Worm (Caenorhabditis elegans) whole organism, young adult: ENCODE results near the gene ubxn-4.
A peak's percentile ranks its signal among the peaks of the same experiment; 100 is the strongest.

ENCODE experiments used
- B0019.2 ChIP-seq: fragments of 200-800 bp; sonication (Bioruptor generic); conservative IDR thresholded peaks from 2 replicates; pipeline ENCODE4 v1.3.6; 2022; ENCODE audit warnings: missing genetic modification reagents, missing genetic modification characterization, missing compliant biosample characterization
- B0261.1 ChIP-seq: sonication (generic microtip); optimal IDR thresholded peaks from 2 replicates; lab custom pipeline; 2016; ENCODE audit warnings: mild to moderate bottlenecking, missing genetic modification characterization, moderate library complexity, missing compliant biosample characterization
- C17E4.6 ChIP-seq: fragments of 200-800 bp; sonication (Bioruptor generic); IDR thresholded peaks from 2 replicates; pipeline ENCODE4 v1.3.6; 2022; ENCODE audit warnings: missing genetic modification reagents, missing genetic modification characterization, missing compliant biosample characterization
- F37B4.10 ChIP-seq: fragments of 200-800 bp; sonication (Bioruptor generic); IDR thresholded peaks from 2 replicates; pipeline ENCODE4 v1.3.6; 2022; ENCODE audit warnings: missing genetic modification characterization, missing compliant biosample characterization
- F39B2.1 ChIP-seq: fragments of 200-800 bp; sonication (Bioruptor generic); IDR thresholded peaks from 2 replicates; pipeline ENCODE4 v1.3.6; 2022; ENCODE audit warnings: missing genetic modification reagents, missing genetic modification characterization, missing compliant biosample characterization
- F52B5.7 ChIP-seq: sonication (generic microtip); optimal IDR thresholded peaks from 2 replicates; lab custom pipeline; 2016; ENCODE audit warnings: mild to moderate bottlenecking, missing genetic modification characterization, missing compliant biosample characterization
- F55B11.4 ChIP-seq: sonication (generic microtip); optimal IDR thresholded peaks from 2 replicates; lab custom pipeline; 2016; ENCODE audit warnings: missing compliant biosample characterization, missing genetic modification characterization, borderline replicate concordance; ENCODE audit not compliant: insufficient read depth
- T26A5.8 ChIP-seq: sonication (generic microtip); optimal IDR thresholded peaks from 2 replicates; lab custom pipeline; 2016; ENCODE audit warnings: missing genetic modification characterization, missing compliant biosample characterization
- Y53F4B.3 ChIP-seq: fragments of 200-800 bp; sonication (Bioruptor generic); IDR thresholded peaks from 2 replicates; pipeline ENCODE4 v1.3.6; 2022; ENCODE audit warnings: missing genetic modification reagents, missing genetic modification characterization, missing compliant biosample characterization
- Y53G8AR.9 ChIP-seq: fragments of 200-800 bp; sonication (Bioruptor generic); conservative IDR thresholded peaks from 2 replicates; pipeline ENCODE4 v1.3.6; 2022; ENCODE audit warnings: missing genetic modification reagents, missing genetic modification characterization, missing compliant biosample characterization
- Y56A3A.18 ChIP-seq: fragments of 200-800 bp; sonication (Bioruptor generic); IDR thresholded peaks from 2 replicates; pipeline ENCODE4 v1.3.6; 2022; ENCODE audit warnings: missing genetic modification reagents, missing genetic modification characterization, missing compliant biosample characterization
- Y95B8A.8 ChIP-seq: fragments of 200-800 bp; sonication (Bioruptor generic); IDR thresholded peaks from 2 replicates; pipeline ENCODE4 v1.3.6; 2022; ENCODE audit warnings: missing genetic modification reagents, missing genetic modification characterization, missing compliant biosample characterization
- ZK185.1 ChIP-seq: sonication (generic microtip); optimal IDR thresholded peaks from 2 replicates; lab custom pipeline; 2016; ENCODE audit warnings: mild to moderate bottlenecking, missing genetic modification characterization, missing compliant biosample characterization; ENCODE audit not compliant: poor library complexity, severe bottlenecking
- cebp-1 ChIP-seq, 2 experiments: fragments of 200-800 bp in 1 of 2; sonication (Bioruptor generic) in 1 of 2; sonication (generic microtip) in 1 of 2; IDR thresholded peaks in 1 of 2; optimal IDR thresholded peaks in 1 of 2; 2 replicates each; pipeline versions ENCODE4 v1.3.6 to Lab custom; 2017 to 2022; ENCODE audit warnings: missing compliant biosample characterization in 2 of 2, missing genetic modification characterization in 2 of 2, mild to moderate bottlenecking in 1 of 2, missing genetic modification reagents in 1 of 2, moderate library complexity in 1 of 2
- cebp-2 ChIP-seq: fragments of 200-800 bp; sonication (Bioruptor generic); IDR thresholded peaks from 2 replicates; pipeline ENCODE4 v1.3.6; 2022; ENCODE audit warnings: missing genetic modification characterization, missing compliant biosample characterization
- ceh-27 ChIP-seq: fragments of 200-800 bp; sonication (Bioruptor generic); optimal IDR thresholded peaks from 2 replicates; lab custom pipeline; 2018; ENCODE audit warnings: mild to moderate bottlenecking, missing genetic modification characterization, moderate library complexity, missing compliant biosample characterization
- ceh-58 ChIP-seq: fragments of 200-800 bp; sonication (Bioruptor generic); IDR thresholded peaks from 2 replicates; pipeline ENCODE4 v1.3.6; 2022; ENCODE audit warnings: missing genetic modification characterization, missing compliant biosample characterization
- ceh-79 ChIP-seq: sonication (generic microtip); optimal IDR thresholded peaks from 2 replicates; lab custom pipeline; 2017; ENCODE audit warnings: mild to moderate bottlenecking, missing genetic modification characterization, missing compliant biosample characterization
- ceh-91 ChIP-seq: fragments of 200-800 bp; sonication (Bioruptor generic); IDR thresholded peaks from 2 replicates; pipeline ENCODE4 v1.3.6; 2022; ENCODE audit warnings: missing genetic modification reagents, missing genetic modification characterization, missing compliant biosample characterization
- dpff-1 ChIP-seq: sonication (generic microtip); optimal IDR thresholded peaks from 2 replicates; lab custom pipeline; 2017; ENCODE audit warnings: mild to moderate bottlenecking, missing genetic modification characterization, missing compliant biosample characterization
- efl-1 ChIP-seq: fragments of 150-350 bp; optimal IDR thresholded peaks from 2 replicates; lab custom pipeline; 2014; ENCODE audit warnings: missing biosample characterization, missing genetic modification reagents, missing genetic modification characterization
- egl-18 ChIP-seq: fragments of 200-800 bp; sonication (Bioruptor generic); IDR thresholded peaks from 2 replicates; pipeline ENCODE4 v1.3.6; 2022; ENCODE audit warnings: missing genetic modification reagents, missing genetic modification characterization, missing compliant biosample characterization
- egrh-3 ChIP-seq: fragments of 200-800 bp; sonication (Bioruptor generic); IDR thresholded peaks from 2 replicates; pipeline ENCODE4 v1.3.6; 2022; ENCODE audit warnings: missing genetic modification reagents, missing genetic modification characterization, missing compliant biosample characterization
- ekl-4 ChIP-seq: fragments of 200-800 bp; sonication (Bioruptor generic); IDR thresholded peaks from 2 replicates; pipeline ENCODE4 v1.3.6; 2022; ENCODE audit warnings: missing genetic modification reagents, missing genetic modification characterization, missing compliant biosample characterization
- hlh-12 ChIP-seq: sonication (generic microtip); optimal IDR thresholded peaks from 2 replicates; lab custom pipeline; 2016; ENCODE audit warnings: missing genetic modification characterization, missing compliant biosample characterization
- hmg-20 ChIP-seq: fragments of 200-800 bp; sonication (Bioruptor generic); IDR thresholded peaks from 2 replicates; pipeline ENCODE4 v1.3.6; 2022; ENCODE audit warnings: missing genetic modification reagents, missing genetic modification characterization, missing compliant biosample characterization
- hsf-1 ChIP-seq: fragments of 200-800 bp; sonication (Bioruptor generic); IDR thresholded peaks from 2 replicates; pipeline ENCODE4 v1.3.6; 2022; ENCODE audit warnings: missing genetic modification reagents, missing genetic modification characterization, missing compliant biosample characterization
- let-607 ChIP-seq, 2 experiments: fragments of 200-800 bp in 1 of 2; sonication (Bioruptor generic) in 1 of 2; sonication (generic microtip) in 1 of 2; optimal IDR thresholded peaks; 2 replicates each; lab custom pipeline; 2016 to 2018; ENCODE audit warnings: mild to moderate bottlenecking in 2 of 2, missing compliant biosample characterization in 2 of 2, missing genetic modification characterization in 2 of 2, moderate library complexity in 2 of 2, missing genotype in 1 of 2
- lin-40 ChIP-seq: sonication (generic microtip); optimal IDR thresholded peaks from 2 replicates; lab custom pipeline; 2016; ENCODE audit warnings: missing genetic modification characterization, mild to moderate bottlenecking, missing compliant biosample characterization, missing genotype, missing genetic modification reagents
- lir-1 ChIP-seq: fragments of 200-800 bp; sonication (Bioruptor generic); conservative IDR thresholded peaks from 2 replicates; pipeline ENCODE4 v1.3.6; 2022; ENCODE audit warnings: missing genetic modification reagents, missing genetic modification characterization, missing compliant biosample characterization
- madf-6 ChIP-seq: fragments of 200-800 bp; sonication (Bioruptor generic); IDR thresholded peaks from 2 replicates; pipeline ENCODE4 v1.3.6; 2022; ENCODE audit warnings: missing genetic modification reagents, missing genetic modification characterization, missing compliant biosample characterization
- nfyb-1 ChIP-seq: fragments of 200-800 bp; sonication (Bioruptor generic); IDR thresholded peaks from 2 replicates; pipeline ENCODE4 v1.3.6; 2022; ENCODE audit warnings: missing genetic modification reagents, missing genetic modification characterization, missing compliant biosample characterization
- snpc-1.1 ChIP-seq: sonication (generic microtip); optimal IDR thresholded peaks from 2 replicates; lab custom pipeline; 2017; ENCODE audit warnings: missing genetic modification characterization, mild to moderate bottlenecking, missing compliant biosample characterization, antibody characterized with exemption, moderate library complexity, missing genotype, missing genetic modification reagents; ENCODE audit not compliant: insufficient read depth
- snpc-1.3 ChIP-seq: sonication (generic microtip); optimal IDR thresholded peaks from 2 replicates; lab custom pipeline; 2017; ENCODE audit warnings: missing genetic modification characterization, mild to moderate bottlenecking, missing compliant biosample characterization, antibody characterized with exemption, moderate library complexity, missing genotype, missing genetic modification reagents; ENCODE audit not compliant: insufficient read depth
- somi-1 ChIP-seq: fragments of 200-800 bp; sonication (Bioruptor generic); optimal IDR thresholded peaks from 2 replicates; lab custom pipeline; 2018; ENCODE audit warnings: mild to moderate bottlenecking, missing genetic modification characterization, missing compliant biosample characterization
- tlf-1 ChIP-seq: fragments of 200-800 bp; sonication (Bioruptor generic); optimal IDR thresholded peaks from 2 replicates; lab custom pipeline; 2018; ENCODE audit warnings: mild to moderate bottlenecking, missing genetic modification characterization, missing compliant biosample characterization
- unc-130 ChIP-seq: sonication (generic microtip); optimal IDR thresholded peaks from 2 replicates; lab custom pipeline; 2016; ENCODE audit warnings: missing genetic modification reagents, missing genetic modification characterization, missing compliant biosample characterization
- zfh-2 ChIP-seq: fragments of 200-800 bp; sonication (Bioruptor generic); conservative IDR thresholded peaks from 2 replicates; pipeline ENCODE4 v1.3.6; 2022; ENCODE audit warnings: missing genetic modification reagents, missing genetic modification characterization, missing compliant biosample characterization
- zim-3 ChIP-seq: sonication (generic microtip); optimal IDR thresholded peaks from 2 replicates; lab custom pipeline; 2017; ENCODE audit warnings: mild to moderate bottlenecking, missing genetic modification characterization, moderate library complexity, missing compliant biosample characterization
- ztf-25 ChIP-seq: fragments of 200-800 bp; sonication (Bioruptor generic); IDR thresholded peaks from 2 replicates; pipeline ENCODE4 v1.3.6; 2022; ENCODE audit warnings: missing genetic modification reagents, missing genetic modification characterization, missing compliant biosample characterization
- ztf-28 ChIP-seq: fragments of 200-800 bp; sonication (Bioruptor generic); IDR thresholded peaks from 2 replicates; pipeline ENCODE4 v1.3.6; 2022; ENCODE audit warnings: missing genetic modification reagents, missing genetic modification characterization, missing compliant biosample characterization
- ztf-6 ChIP-seq: fragments of 200-800 bp; sonication (Bioruptor generic); IDR thresholded peaks from 2 replicates; pipeline ENCODE4 v1.3.6; 2022; ENCODE audit warnings: missing genetic modification reagents, missing genetic modification characterization, missing compliant biosample characterization

The ubxn-4 gene

ce11 chrIII:8355462-8355815, 49.9 kb downstream of the ubxn-4 start (continued):
- no peak for TF ChIP-seq snpc-1.3 (tag; lab: Kevin White, UChicago)
- no peak for TF ChIP-seq B0261.1 (tag; lab: Kevin White, UChicago)
- TF ChIP-seq efl-1 (GFP tag; lab: Kevin White, UChicago): peak; percentile 85
- TF ChIP-seq lir-1 (GFP tag; lab: Robert Waterston, UW): no peak
- TF ChIP-seq F39B2.1 (GFP tag; lab: Robert Waterston, UW): no peak
- TF ChIP-seq hlh-12 (tag; lab: Kevin White, UChicago): no peak
- TF ChIP-seq ceh-91 (GFP tag; lab: Robert Waterston, UW): peak; percentile 58; the same call in 1 of the 2 replicates
- peak; percentile 84 for TF ChIP-seq madf-6
- TF ChIP-seq let-607 (tag; optimal IDR thresholded peaks at IDR 0.05; lab: Kevin White, UChicago): no peak
- no peak for TF ChIP-seq F37B4.10
- no peak for TF ChIP-seq Y53G8AR.9 (GFP tag; lab: Robert Waterston, UW)
- TF ChIP-seq snpc-1.1 (tag; lab: Kevin White, UChicago): no peak
- TF ChIP-seq F52B5.7 (tag; lab: Kevin White, UChicago): no peak
- TF ChIP-seq B0019.2 (GFP tag; lab: Robert Waterston, UW): peak; percentile 70
- TF ChIP-seq lin-40 (tag; lab: Kevin White, UChicago): no peak
- no peak for TF ChIP-seq dpff-1
- TF ChIP-seq ceh-27: no peak
- TF ChIP-seq Y56A3A.18 (GFP tag; lab: Robert Waterston, UW): no peak
- no peak for TF ChIP-seq egrh-3
- TF ChIP-seq egl-18 (GFP tag; lab: Robert Waterston, UW): no peak
- no peak for TF ChIP-seq nfyb-1
- no peak for TF ChIP-seq T26A5.8 (tag; lab: Kevin White, UChicago)
- no peak for TF ChIP-seq ceh-58 (GFP tag; lab: Robert Waterston, UW)
- TF ChIP-seq F55B11.4 (tag; lab: Kevin White, UChicago): no peak
- TF ChIP-seq C17E4.6 (GFP tag; lab: Robert Waterston, UW): no peak
- no peak for TF ChIP-seq Y95B8A.8 (GFP tag; lab: Robert Waterston, UW)
- TF ChIP-seq ztf-25: no peak
- no peak for TF ChIP-seq Y53F4B.3 (GFP tag; lab: Robert Waterston, UW)
- TF ChIP-seq ztf-6 (GFP tag; lab: Robert Waterston, UW): no peak
- no peak for TF ChIP-seq cebp-1 (GFP tag; IDR thresholded peaks at IDR 0.05; lab: Robert Waterston, UW)
- TF ChIP-seq cebp-1 (tag; optimal IDR thresholded peaks at IDR 0.05; lab: Kevin White, UChicago): no peak
- no peak for TF ChIP-seq zim-3
- TF ChIP-seq unc-130: no peak
- TF ChIP-seq somi-1 (GFP tag; lab: Kevin White, UChicago): no peak
- no peak for TF ChIP-seq hmg-20 (GFP tag; lab: Robert Waterston, UW)
- TF ChIP-seq zfh-2 (GFP tag; lab: Robert Waterston, UW): no peak
- TF ChIP-seq hsf-1: peak; percentile 96
- TF ChIP-seq ekl-4 (GFP tag; lab: Robert Waterston, UW): no peak
- TF ChIP-seq tlf-1 (GFP tag; lab: Kevin White, UChicago): no peak
- no peak for TF ChIP-seq ztf-28 (GFP tag; lab: Robert Waterston, UW)
- no peak for TF ChIP-seq ZK185.1 (tag; lab: Kevin White, UChicago)
- no peak for TF ChIP-seq ceh-79 (tag; lab: Kevin White, UChicago)
- TF ChIP-seq cebp-2 (GFP tag; lab: Robert Waterston, UW): no peak
- TF ChIP-seq, all 124 proteins: peak for 12
